Fruit fly (Drosophila melanogaster): ENCODE data around the gene btn.

btn gene

dm6 chr3R:22609185-22609584 is 22.8 kb upstream of the btn start, which contains the start of gene CG13843:
Gene CG13843 (plus strand): TSS chr3R:22609485.
- TF ChIP-seq pan (optimal IDR thresholded peaks at IDR 0.05), result no peak
- TF ChIP-seq Dif (GFP tag; optimal IDR thresholded peaks at IDR 0.05; ENCODE audit: partially characterized antibody), result no peak
- no peak for TF ChIP-seq dsf (GFP tag; optimal IDR thresholded peaks at IDR 0.05; ENCODE audit: borderline replicate concordance)
- no peak for TF ChIP-seq sage (GFP tag; optimal IDR thresholded peaks at IDR 0.05)
- TF ChIP-seq CG9705 (GFP tag; optimal IDR thresholded peaks at IDR 0.05), result no peak

- TF ChIP-seq Dfd (GFP tag; optimal IDR thresholded peaks at IDR 0.05) (peak; percentile 90), Rel (GFP tag; optimal IDR thresholded peaks at IDR 0.05) (no peak), Rel (tag; optimal IDR thresholded peaks at IDR 0.05) (no peak), woc (GFP tag; optimal IDR thresholded peaks at IDR 0.05) (no peak), rgr (GFP tag; optimal IDR thresholded peaks at IDR 0.05) (no peak), brk (GFP tag; optimal IDR thresholded peaks at IDR 0.05) (no peak), foxo (GFP tag; optimal IDR thresholded peaks at IDR 0.05) (no peak), dsf (GFP tag; optimal IDR thresholded peaks at IDR 0.05; ENCODE audit: borderline replicate concordance) (no peak)
Observed at dm6 chr3R:22602783-22603182, 16.4 kb upstream of the btn start.

- no peak for TF ChIP-seq CG9705 (GFP tag; optimal IDR thresholded peaks at IDR 0.05)
- TF ChIP-seq Dfd (GFP tag; optimal IDR thresholded peaks at IDR 0.05), result no peak
- no peak for TF ChIP-seq Vsx2 (GFP tag; optimal IDR thresholded peaks at IDR 0.05; ENCODE audit: partially characterized antibody)
- no peak for TF ChIP-seq Hr78 (GFP tag; optimal IDR thresholded peaks at IDR 0.05)
- TF ChIP-seq ey (GFP tag; optimal IDR thresholded peaks at IDR 0.05), result no peak
- TF ChIP-seq Myc (optimal IDR thresholded peaks at IDR 0.05), result no peak
- no peak for TF ChIP-seq Hr83 (GFP tag; optimal IDR thresholded peaks at IDR 0.05; ENCODE audit: poor library complexity, severe bottlenecking)
- no peak for TF ChIP-seq HLH106 (tag; optimal IDR thresholded peaks at IDR 0.05)
- TF ChIP-seq h (GFP tag; optimal IDR thresholded peaks at IDR 0.05), result no peak
- TF ChIP-seq rgr (GFP tag; optimal IDR thresholded peaks at IDR 0.05), result no peak
- no peak for TF ChIP-seq dl (GFP tag; optimal IDR thresholded peaks at IDR 0.05; ENCODE audit: insufficient read depth in 1 of 2, partially characterized antibody in 2 of 2)
- no peak for TF ChIP-seq CG32264 (GFP tag; optimal IDR thresholded peaks at IDR 0.05)
- no peak for TF ChIP-seq fru (GFP tag; optimal IDR thresholded peaks at IDR 0.05)
Observed at dm6 chr3R:22598759-22599158, 12.3 kb upstream of the btn start.

DNA sequence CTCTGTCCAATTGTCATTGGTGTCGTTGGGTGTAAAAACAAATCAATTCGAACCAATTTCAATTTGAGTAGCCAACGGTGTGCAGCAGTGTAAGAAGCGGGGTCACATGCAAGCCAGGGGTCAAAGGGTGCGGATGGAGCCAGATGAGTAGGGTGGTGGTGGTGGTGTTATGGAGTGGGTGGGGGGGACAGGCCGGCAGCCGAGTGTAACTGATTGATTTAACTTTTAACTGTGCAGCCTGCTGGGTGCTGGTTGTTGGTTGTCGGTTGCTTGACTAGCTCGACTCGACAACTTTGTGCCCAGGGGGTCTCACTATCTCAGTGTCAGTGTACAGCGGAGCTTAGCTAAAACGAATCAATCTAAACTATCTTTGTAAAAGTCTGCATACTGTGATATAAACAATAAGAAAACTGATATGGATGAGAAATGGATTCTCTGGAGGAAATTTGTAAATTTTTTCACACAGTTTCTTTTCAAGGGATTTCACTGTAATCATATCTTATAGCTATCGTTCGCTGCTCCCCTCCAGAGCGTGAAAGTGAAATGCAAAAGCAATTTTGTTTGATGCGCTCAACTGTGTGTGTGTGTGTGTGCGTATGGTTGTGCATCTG is 11.0 kb upstream of the btn start:
- no peak for TF ChIP-seq CG9705 (GFP tag; optimal IDR thresholded peaks at IDR 0.05)
- TF ChIP-seq Myc (optimal IDR thresholded peaks at IDR 0.05), result no peak
- TF ChIP-seq fru (GFP tag; optimal IDR thresholded peaks at IDR 0.05), result no peak
- peak; percentile 53 for TF ChIP-seq HLH106 (tag; optimal IDR thresholded peaks at IDR 0.05)

dm6 chr3R:22596450-22596849 is 10.0 kb upstream of the btn start:
- TF ChIP-seq dl (GFP tag; optimal IDR thresholded peaks at IDR 0.05; ENCODE audit: insufficient read depth in 1 of 2, partially characterized antibody in 2 of 2), result no peak
- TF ChIP-seq Dfd (GFP tag; optimal IDR thresholded peaks at IDR 0.05), result peak; percentile 54
- no peak for TF ChIP-seq OdsH (GFP tag; optimal IDR thresholded peaks at IDR 0.05)
- no peak for TF ChIP-seq N (GFP tag; optimal IDR thresholded peaks at IDR 0.05)
- no peak for TF ChIP-seq fru (GFP tag; optimal IDR thresholded peaks at IDR 0.05)

dm6 chr3R:22595293-22595868 is 9.0 kb upstream of the btn start:
- no peak for TF ChIP-seq woc (GFP tag; optimal IDR thresholded peaks at IDR 0.05)
- no peak for TF ChIP-seq dl (GFP tag; optimal IDR thresholded peaks at IDR 0.05; ENCODE audit: insufficient read depth in 1 of 2, partially characterized antibody in 2 of 2)
- TF ChIP-seq foxo (GFP tag; optimal IDR thresholded peaks at IDR 0.05), result no peak
- no peak for TF ChIP-seq N (GFP tag; optimal IDR thresholded peaks at IDR 0.05)
- no peak for TF ChIP-seq Jra (GFP tag; optimal IDR thresholded peaks at IDR 0.05)
- no peak for TF ChIP-seq CG32264 (GFP tag; optimal IDR thresholded peaks at IDR 0.05)
- TF ChIP-seq jim (GFP tag; optimal IDR thresholded peaks at IDR 0.05), result no peak
- TF ChIP-seq OdsH (GFP tag; optimal IDR thresholded peaks at IDR 0.05), result no peak
- TF ChIP-seq Rel (GFP tag; optimal IDR thresholded peaks at IDR 0.05), result no peak
- TF ChIP-seq Rel (tag; optimal IDR thresholded peaks at IDR 0.05), result no peak
- TF ChIP-seq h (GFP tag; optimal IDR thresholded peaks at IDR 0.05), result no peak
- TF ChIP-seq Hr83 (GFP tag; optimal IDR thresholded peaks at IDR 0.05; ENCODE audit: poor library complexity, severe bottlenecking), result no peak
- no peak for TF ChIP-seq fru (GFP tag; optimal IDR thresholded peaks at IDR 0.05)
- no peak for TF ChIP-seq brk (GFP tag; optimal IDR thresholded peaks at IDR 0.05)
- no peak for TF ChIP-seq rgr (GFP tag; optimal IDR thresholded peaks at IDR 0.05)
- no peak for TF ChIP-seq Hr78 (GFP tag; optimal IDR thresholded peaks at IDR 0.05)
- no peak for TF ChIP-seq sage (GFP tag; optimal IDR thresholded peaks at IDR 0.05)
- no peak for TF ChIP-seq Hnf4 (GFP tag; optimal IDR thresholded peaks at IDR 0.05)

Data from whole organism, wandering third instar larva.